Fruit fly (Drosophila melanogaster) whole organism, prepupa: ENCODE results near the gene CG43703.

Source experiments
- CG10631 ChIP-seq: fragments of 200-800 bp; sonication (Bioruptor generic); optimal IDR thresholded peaks from 2 replicates; lab custom pipeline; 2016; ENCODE audit warnings: missing biosample characterization, missing genetic modification characterization
- CG16779 ChIP-seq: fragments of 200-800 bp; sonication (Bioruptor generic); optimal IDR thresholded peaks from 3 replicates; lab custom pipeline; 2017; ENCODE audit warnings: missing biosample characterization, mild to moderate bottlenecking, missing genetic modification characterization
- CG3032 ChIP-seq: fragments of 200-800 bp; optimal IDR thresholded peaks from 2 replicates; lab custom pipeline; 2019; ENCODE audit warnings: missing biosample characterization, mild to moderate bottlenecking, missing genetic modification characterization, moderate library complexity
- CG31627 ChIP-seq: fragments of 200-800 bp; sonication (Bioruptor generic); optimal IDR thresholded peaks from 3 replicates; lab custom pipeline; 2016; ENCODE audit warnings: missing biosample characterization, missing genetic modification characterization
- CG32006 ChIP-seq: fragments of 200-800 bp; sonication (Bioruptor generic); optimal IDR thresholded peaks from 3 replicates; lab custom pipeline; 2017; ENCODE audit warnings: missing biosample characterization, mild to moderate bottlenecking, missing genetic modification characterization
- CG3919 ChIP-seq: fragments of 200-800 bp; sonication (Bioruptor generic); optimal IDR thresholded peaks from 3 replicates; lab custom pipeline; 2016; ENCODE audit warnings: missing biosample characterization, missing genetic modification characterization
- CG4318 ChIP-seq: fragments of 200-800 bp; sonication (Bioruptor generic); optimal IDR thresholded peaks from 3 replicates; lab custom pipeline; 2017; ENCODE audit warnings: missing biosample characterization, mild to moderate bottlenecking, missing genetic modification characterization
- CG6163 ChIP-seq: fragments of 200-800 bp; sonication (Bioruptor generic); IDR thresholded peaks from 3 replicates; pipeline ENCODE4 v1.3.6; 2022; ENCODE audit warnings: missing biosample characterization, missing genetic modification characterization
- CG6792 ChIP-seq: fragments of 200-800 bp; sonication (Bioruptor generic); optimal IDR thresholded peaks from 3 replicates; lab custom pipeline; 2016; ENCODE audit warnings: missing biosample characterization, missing genetic modification characterization
- CG6854 ChIP-seq: fragments of 200-800 bp; sonication (Bioruptor generic); optimal IDR thresholded peaks from 2 replicates; lab custom pipeline; 2017; ENCODE audit warnings: missing biosample characterization, mild to moderate bottlenecking, missing genetic modification characterization
- CG7368 ChIP-seq: fragments of 200-800 bp; sonication (Bioruptor generic); optimal IDR thresholded peaks from 3 replicates; lab custom pipeline; 2016; ENCODE audit warnings: missing biosample characterization, missing genetic modification characterization
- CG8319 ChIP-seq: fragments of 200-800 bp; sonication (Bioruptor generic); optimal IDR thresholded peaks from 3 replicates; lab custom pipeline; 2016; ENCODE audit warnings: missing biosample characterization, missing genetic modification characterization
- CG9139 ChIP-seq: fragments of 200-800 bp; sonication (Bioruptor generic); optimal IDR thresholded peaks from 3 replicates; lab custom pipeline; 2017; ENCODE audit warnings: missing biosample characterization, mild to moderate bottlenecking, missing genetic modification characterization
- Eip78C ChIP-seq: fragments of 200-800 bp; sonication (Bioruptor generic); peaks from one replicate; lab custom pipeline; 2016; ENCODE audit warnings: missing biosample characterization, missing genetic modification characterization
- Eip93F ChIP-seq: fragments of 200-800 bp; sonication (Bioruptor generic); optimal IDR thresholded peaks from 2 replicates; lab custom pipeline; 2016; ENCODE audit warnings: missing biosample characterization, mild to moderate bottlenecking, missing genetic modification characterization
- Ets21C ChIP-seq: fragments of 200-800 bp; sonication (Bioruptor generic); optimal IDR thresholded peaks from 3 replicates; lab custom pipeline; 2016; ENCODE audit warnings: missing biosample characterization, missing genetic modification characterization
- Ets96B ChIP-seq: fragments of 200-800 bp; optimal IDR thresholded peaks from 2 replicates; lab custom pipeline; 2019; ENCODE audit warnings: missing biosample characterization, mild to moderate bottlenecking, missing genetic modification characterization, moderate library complexity
- Gug ChIP-seq: fragments of 200-800 bp; sonication (Bioruptor generic); IDR thresholded peaks from 2 replicates; pipeline ENCODE4 v1.3.6; 2022; ENCODE audit warnings: missing biosample characterization, missing genetic modification characterization
- Hr38 ChIP-seq: sonication (Bioruptor generic); optimal IDR thresholded peaks from 2 replicates; lab custom pipeline; 2016; ENCODE audit warnings: missing biosample characterization, missing genetic modification characterization
- Hr39 ChIP-seq: fragments of 200-800 bp; sonication (Bioruptor generic); optimal IDR thresholded peaks from 2 replicates; lab custom pipeline; 2016; ENCODE audit warnings: missing biosample characterization, missing genetic modification characterization
- Hr4 ChIP-seq: fragments of 200-800 bp; sonication (Bioruptor generic); optimal IDR thresholded peaks from 3 replicates; lab custom pipeline; 2016; ENCODE audit warnings: missing biosample characterization, missing genetic modification characterization
- Met ChIP-seq: fragments of 200-800 bp; sonication (Bioruptor generic); optimal IDR thresholded peaks from 3 replicates; lab custom pipeline; 2016; ENCODE audit warnings: missing biosample characterization, missing genetic modification characterization
- OdsH ChIP-seq: fragments of 200-800 bp; sonication (Bioruptor generic); optimal IDR thresholded peaks from 3 replicates; lab custom pipeline; 2016; ENCODE audit warnings: missing biosample characterization, missing genetic modification characterization
- Smox ChIP-seq: fragments of 200-800 bp; sonication (Bioruptor generic); optimal IDR thresholded peaks from 3 replicates; lab custom pipeline; 2016; ENCODE audit warnings: missing biosample characterization, missing genetic modification characterization
- Sox102F ChIP-seq: fragments of 200-800 bp; sonication (Bioruptor generic); optimal IDR thresholded peaks from 2 replicates; lab custom pipeline; 2016; ENCODE audit warnings: missing biosample characterization, mild to moderate bottlenecking, missing genetic modification characterization
- Sox14 ChIP-seq: fragments of 200-800 bp; sonication (Bioruptor generic); optimal IDR thresholded peaks from 3 replicates; lab custom pipeline; 2016; ENCODE audit warnings: missing biosample characterization, missing genetic modification characterization
- Sox15 ChIP-seq: fragments of 200-800 bp; sonication (Bioruptor generic); optimal IDR thresholded peaks from 3 replicates; lab custom pipeline; 2016; ENCODE audit warnings: missing biosample characterization, missing genetic modification characterization
- achi ChIP-seq: fragments of 200-800 bp; sonication (Bioruptor generic); optimal IDR thresholded peaks from 3 replicates; lab custom pipeline; 2016; ENCODE audit warnings: missing biosample characterization, missing genetic modification characterization
- cyc ChIP-seq: fragments of 200-800 bp; sonication (Bioruptor generic); optimal IDR thresholded peaks from 3 replicates; lab custom pipeline; 2016; ENCODE audit warnings: missing biosample characterization, missing genetic modification characterization
- dac ChIP-seq: fragments of 200-800 bp; sonication (Bioruptor generic); optimal IDR thresholded peaks from 2 replicates; lab custom pipeline; 2017; ENCODE audit warnings: missing biosample characterization, mild to moderate bottlenecking, missing genetic modification characterization
- eg ChIP-seq: fragments of 200-800 bp; sonication (Bioruptor generic); IDR thresholded peaks from 3 replicates; pipeline ENCODE4 v1.3.6; 2022; ENCODE audit warnings: missing biosample characterization, missing genetic modification characterization
- esn ChIP-seq: fragments of 200-800 bp; sonication (Bioruptor generic); optimal IDR thresholded peaks from 2 replicates; lab custom pipeline; 2016; ENCODE audit warnings: missing biosample characterization, mild to moderate bottlenecking, missing genetic modification characterization, moderate library complexity
- fd59A ChIP-seq: fragments of 200-800 bp; sonication (Bioruptor generic); optimal IDR thresholded peaks from 2 replicates; lab custom pipeline; 2017; ENCODE audit warnings: missing biosample characterization, mild to moderate bottlenecking, missing genetic modification characterization, missing genetic modification reagents
- fkh ChIP-seq: fragments of 200-800 bp; sonication (Bioruptor generic); optimal IDR thresholded peaks from 3 replicates; lab custom pipeline; 2017; ENCODE audit warnings: missing biosample characterization, mild to moderate bottlenecking, missing genetic modification characterization, moderate library complexity
- lz ChIP-seq: fragments of 200-800 bp; sonication (Bioruptor generic); optimal IDR thresholded peaks from 3 replicates; lab custom pipeline; 2016; ENCODE audit warnings: missing biosample characterization, missing genetic modification characterization
- net ChIP-seq: fragments of 200-800 bp; sonication (Bioruptor generic); optimal IDR thresholded peaks from 3 replicates; lab custom pipeline; 2016; ENCODE audit warnings: missing biosample characterization, missing genetic modification characterization
- salr ChIP-seq, 2 experiments: fragments of 200-800 bp; sonication (Bioruptor generic); optimal IDR thresholded peaks; 3 replicates each; lab custom pipeline; 2016 to 2018; ENCODE audit warnings: missing biosample characterization in 2 of 2, missing genetic modification characterization in 2 of 2, mild to moderate bottlenecking in 1 of 2
- ss ChIP-seq, 2 experiments: fragments of 200-800 bp; sonication (Bioruptor generic); optimal IDR thresholded peaks; 2 replicates in 1 of 2; 3 replicates in 1 of 2; lab custom pipeline; 2017 to 2018; ENCODE audit warnings: mild to moderate bottlenecking in 2 of 2, missing biosample characterization in 2 of 2, missing genetic modification characterization in 2 of 2, moderate library complexity in 1 of 2
- svp ChIP-seq: fragments of 200-800 bp; sonication (Bioruptor generic); peaks from one replicate; lab custom pipeline; 2016; ENCODE audit warnings: missing biosample characterization, missing genetic modification characterization
- topi ChIP-seq: fragments of 200-800 bp; sonication (Bioruptor generic); optimal IDR thresholded peaks from 3 replicates; lab custom pipeline; 2016; ENCODE audit warnings: missing biosample characterization, missing genetic modification characterization
- vri ChIP-seq: fragments of 200-800 bp; sonication (Bioruptor generic); optimal IDR thresholded peaks from 3 replicates; lab custom pipeline; 2016; ENCODE audit warnings: missing biosample characterization, mild to moderate bottlenecking, missing genetic modification characterization

CG43703 gene

DNA sequence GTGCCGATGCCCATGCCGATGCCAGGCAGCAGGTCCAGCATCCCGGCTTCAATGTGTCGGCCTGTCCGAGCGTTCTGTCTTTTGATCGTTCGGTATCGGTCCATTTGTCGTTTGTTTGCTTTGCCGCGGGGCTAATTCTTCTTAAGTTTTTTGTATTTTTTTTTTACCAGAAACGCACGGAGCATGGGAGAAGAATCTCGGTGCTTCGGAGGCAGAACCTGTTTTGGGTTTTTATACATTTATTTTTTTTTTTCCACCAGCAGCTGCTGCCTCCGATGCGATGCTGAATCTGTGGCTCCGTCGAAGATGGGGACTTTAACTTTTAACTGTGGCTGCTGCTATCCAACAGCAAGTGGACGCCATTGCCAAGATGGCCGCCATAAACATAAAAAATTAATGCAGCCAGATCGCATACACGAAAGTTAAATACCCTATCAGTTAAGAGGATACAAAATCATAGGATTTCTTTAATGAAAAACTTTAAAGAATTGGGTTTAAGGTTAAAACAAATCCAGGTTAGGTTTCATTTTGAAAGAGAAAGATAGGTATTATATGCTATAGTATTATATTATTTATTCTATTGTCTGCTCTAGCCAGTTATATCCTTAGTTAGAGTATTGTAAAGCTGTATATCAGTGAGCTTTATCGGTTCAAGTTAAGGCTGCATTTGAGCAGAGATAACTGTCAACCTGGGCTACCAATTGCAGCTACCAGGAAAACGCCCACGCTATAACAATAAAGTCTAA lies 16.0 kb downstream of the CG43703 start (continued):
- TF ChIP-seq Hr38 = no peak
- TF ChIP-seq vri (GFP tag; lab: Kevin White, UChicago) = peak; percentile 53
- TF ChIP-seq Hr4 = peak; percentile 40
- TF ChIP-seq CG6163 = peak; percentile 81
- peak; percentile 78 for TF ChIP-seq Met (GFP tag; lab: Kevin White, UChicago)
- TF ChIP-seq Hr39 (GFP tag; lab: Kevin White, UChicago) = peak; percentile 55
- no peak for TF ChIP-seq CG9139
- TF ChIP-seq achi = peak; percentile 44
- peak; percentile 88 for TF ChIP-seq Eip78C
- TF ChIP-seq esn (GFP tag; lab: Kevin White, UChicago) = peak; percentile 81
- no peak for TF ChIP-seq Eip93F (GFP tag; lab: Kevin White, UChicago)
- peak; percentile 59 for TF ChIP-seq CG32006 (GFP tag; lab: Kevin White, UChicago)
- peak; percentile 73; the same call in 2 of the 3 replicates for TF ChIP-seq eg (GFP tag; lab: Robert Waterston, UW)

DNA sequence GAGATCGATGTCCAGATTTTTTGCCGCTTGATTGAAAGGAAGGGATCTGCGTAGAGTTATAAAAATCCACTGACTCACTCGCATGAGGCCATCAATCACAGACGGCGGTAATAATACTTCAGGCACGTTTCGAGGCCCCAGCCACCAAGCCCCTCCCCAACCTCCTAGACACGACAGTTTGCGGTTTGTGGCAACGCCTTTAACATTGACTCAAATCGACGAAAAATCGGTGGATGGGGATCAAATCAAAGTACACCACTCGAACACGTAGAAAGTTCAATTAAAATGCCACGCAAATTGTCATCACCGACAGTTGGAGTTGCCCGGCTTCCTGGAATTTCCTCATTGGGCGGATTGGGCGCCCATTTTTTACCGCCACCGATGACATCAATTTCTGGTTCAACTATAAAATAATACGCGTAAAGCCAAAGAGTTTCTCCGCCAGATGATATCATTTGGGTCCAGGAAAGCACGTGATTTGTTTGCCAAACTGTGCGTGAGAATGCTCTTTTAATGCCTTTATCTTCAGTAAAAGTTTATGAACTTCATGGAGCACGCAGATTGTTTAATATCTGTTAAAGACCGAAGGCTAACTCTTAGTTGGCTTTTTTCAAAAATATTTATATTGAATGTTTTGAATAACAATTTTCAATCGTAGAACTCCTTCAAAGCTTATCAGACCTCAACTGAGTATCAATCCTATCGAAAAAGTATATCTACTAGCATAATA lies 19.1 kb downstream of the CG43703 start, which contains the start of gene CG31960:
TSS of gene CG31960 (plus strand) at position 680 of the 730 bp plus-strand sequence.
- TF ChIP-seq Gug (GFP tag; lab: Robert Waterston, UW) = no peak
- no peak for TF ChIP-seq CG3919 (GFP tag; lab: Kevin White, UChicago)
- peak; percentile 41 for TF ChIP-seq Eip78C
- no peak for TF ChIP-seq svp (GFP tag; lab: Kevin White, UChicago)
- TF ChIP-seq dac (GFP tag; lab: Kevin White, UChicago) = no peak
- no peak for TF ChIP-seq CG4318 (GFP tag; lab: Kevin White, UChicago)
- TF ChIP-seq ss (GFP tag; optimal IDR thresholded peaks at IDR 0.05; lab: Kevin White, UChicago) = peak in 1 of 2 experiments; percentile 7

DNA sequence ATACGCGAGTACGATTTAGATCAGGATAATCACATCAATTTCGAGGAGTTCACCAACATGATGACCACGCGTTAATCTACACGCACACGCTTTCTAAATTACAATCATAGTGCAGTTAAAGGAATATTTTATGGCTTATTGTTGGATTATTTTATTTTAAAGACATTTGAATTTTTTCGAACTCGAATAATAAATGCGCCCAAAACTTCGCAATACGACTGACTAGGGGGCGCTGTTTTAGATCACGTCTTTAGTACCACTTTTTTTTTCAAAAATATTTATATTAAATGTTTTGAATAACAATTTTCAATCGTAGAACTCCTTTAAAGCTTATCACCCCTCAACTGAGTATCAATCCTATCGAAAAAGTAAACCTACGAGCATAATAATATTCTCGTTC lies 20.1 kb downstream of the CG43703 start:
- TF ChIP-seq Met (GFP tag; lab: Kevin White, UChicago) = no peak
- peak; percentile 56 for TF ChIP-seq Eip78C

DNA sequence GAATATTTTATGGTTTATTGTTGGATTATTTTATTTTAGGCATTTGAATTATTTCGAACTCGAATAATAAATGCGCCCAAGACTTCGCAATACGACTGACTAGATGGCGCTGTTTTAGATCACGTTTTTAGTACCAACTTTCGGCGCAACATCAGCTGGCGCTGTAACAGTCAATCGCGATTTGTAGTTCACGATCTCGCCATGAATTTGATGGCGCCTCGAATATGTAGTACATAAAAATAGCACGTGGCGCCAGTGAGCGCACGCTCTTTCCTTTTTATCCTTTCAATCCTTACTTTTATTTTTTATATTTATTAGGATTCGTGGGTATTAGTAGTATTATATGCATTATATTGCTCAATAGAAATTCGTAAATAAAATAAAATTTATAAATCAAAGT lies 21.0 kb downstream of the CG43703 start:
- TF ChIP-seq Hr39 (GFP tag; lab: Kevin White, UChicago) = peak; percentile 87
- peak; percentile 77 for TF ChIP-seq Sox14 (GFP tag; lab: Kevin White, UChicago)
- TF ChIP-seq Sox102F (GFP tag; lab: Kevin White, UChicago) = peak; percentile 63
- peak; percentile 64 for TF ChIP-seq Smox
- peak; percentile 51 for TF ChIP-seq Ets21C
- peak; percentile 28 for TF ChIP-seq Hr4
- peak; percentile 19 for TF ChIP-seq fd59A
- TF ChIP-seq CG6854 (GFP tag; lab: Kevin White, UChicago) = no peak
- peak; percentile 32 for TF ChIP-seq achi
- peak; percentile 79 for TF ChIP-seq cyc (GFP tag; lab: Kevin White, UChicago)
- TF ChIP-seq eg (GFP tag; lab: Robert Waterston, UW) = peak; percentile 40; the same call in 1 of the 3 replicates
- no peak for TF ChIP-seq CG16779 (tag; lab: Kevin White, UChicago)
- TF ChIP-seq fkh = no peak
- peak; percentile 32 for TF ChIP-seq CG8319 (GFP tag; lab: Kevin White, UChicago)
- peak; percentile 27 for TF ChIP-seq CG7368 (GFP tag; lab: Kevin White, UChicago)
- TF ChIP-seq salr (GFP tag; optimal IDR thresholded peaks at IDR 0.05; lab: Kevin White, UChicago) = peak in 1 of 2 experiments; percentile 67
- TF ChIP-seq CG10631 (GFP tag; lab: Kevin White, UChicago) = peak; percentile 28
- TF ChIP-seq ss (GFP tag; optimal IDR thresholded peaks at IDR 0.05; lab: Kevin White, UChicago) = no peak
- TF ChIP-seq vri (GFP tag; lab: Kevin White, UChicago) = peak; percentile 22
- peak; percentile 26 for TF ChIP-seq CG3032 (tag; lab: Kevin White, UChicago)
- peak; percentile 43 for TF ChIP-seq topi
- peak; percentile 68 for TF ChIP-seq net (GFP tag; lab: Kevin White, UChicago)
- TF ChIP-seq Ets96B (tag; lab: Kevin White, UChicago) = no peak
- TF ChIP-seq svp (GFP tag; lab: Kevin White, UChicago) = peak; percentile 54
- TF ChIP-seq CG6163 = peak; percentile 51; the same call in 2 of the 3 replicates
- peak; percentile 18 for TF ChIP-seq dac (GFP tag; lab: Kevin White, UChicago)
- TF ChIP-seq lz = peak; percentile 86
- peak; percentile 86 for TF ChIP-seq esn (GFP tag; lab: Kevin White, UChicago)
- TF ChIP-seq CG3919 (GFP tag; lab: Kevin White, UChicago) = peak; percentile 63
- TF ChIP-seq Sox15 (GFP tag; lab: Kevin White, UChicago) = peak; percentile 47
- TF ChIP-seq CG6792 (GFP tag; lab: Kevin White, UChicago) = peak; percentile 47
- TF ChIP-seq CG31627 (GFP tag; lab: Kevin White, UChicago) = peak; percentile 88
- TF ChIP-seq OdsH (GFP tag; lab: Kevin White, UChicago) = peak; percentile 62
- TF ChIP-seq Eip78C = peak; percentile 77
